Fruit fly (Drosophila melanogaster): ENCODE results near the gene mex1.

The mex1 gene

dm6 chr3L:15493886-15494598 is 25.4 kb downstream of the mex1 start (continued):
- no peak for TF ChIP-seq eyg (GFP tag; optimal IDR thresholded peaks at IDR 0.05)
- TF ChIP-seq tap (tag; optimal IDR thresholded peaks at IDR 0.05): peak; percentile 60
- 0 out of 2 replicates have a peak, but pooled peaks have one; percentile 53 for TF ChIP-seq Awh (GFP tag; IDR thresholded peaks at IDR 0.05)
- peak; percentile 5 for TF ChIP-seq odd (GFP tag; optimal IDR thresholded peaks at IDR 0.05)
- peak; percentile 28 for TF ChIP-seq Fer1 (GFP tag; optimal IDR thresholded peaks at IDR 0.05)
- TF ChIP-seq wek (GFP tag; optimal IDR thresholded peaks at IDR 0.05): no peak
- no peak for TF ChIP-seq CG6765 (GFP tag; optimal IDR thresholded peaks at IDR 0.05)
- TF ChIP-seq unpg (GFP tag; optimal IDR thresholded peaks at IDR 0.05): peak; percentile 13
- no peak for TF ChIP-seq gcm (GFP tag; optimal IDR thresholded peaks at IDR 0.05)
- peak; percentile 33 for TF ChIP-seq D19A (tag; optimal IDR thresholded peaks at IDR 0.05)
- no peak for TF ChIP-seq Opbp (GFP tag; IDR thresholded peaks at IDR 0.05; ENCODE audit: partially characterized antibody)
- no peak for TF ChIP-seq CG7372 (GFP tag; IDR thresholded peaks at IDR 0.05)
- no peak for TF ChIP-seq CG43689 (GFP tag; IDR thresholded peaks at IDR 0.05)
- TF ChIP-seq dmrt99B (tag; optimal IDR thresholded peaks at IDR 0.05): peak; percentile 73
- TF ChIP-seq CG2678 (tag; optimal IDR thresholded peaks at IDR 0.05): peak; percentile 43
- TF ChIP-seq D19B (GFP tag; optimal IDR thresholded peaks at IDR 0.05): peak; percentile 3
- TF ChIP-seq CG14014 (GFP tag; IDR thresholded peaks at IDR 0.05): no peak
- TF ChIP-seq prd (optimal IDR thresholded peaks at IDR 0.05): no peak
- TF ChIP-seq prd (GFP tag; IDR thresholded peaks at IDR 0.05): 0 out of 3 replicates have a peak, but pooled peaks have one; percentile 26
- TF ChIP-seq CG12104 (GFP tag; optimal IDR thresholded peaks at IDR 0.05): peak; percentile 16
- TF ChIP-seq CG13424 (tag; optimal IDR thresholded peaks at IDR 0.05): peak; percentile 36
- peak; percentile 35 for TF ChIP-seq CG6813 (GFP tag; optimal IDR thresholded peaks at IDR 0.05)
- peak; percentile 37 for TF ChIP-seq Blimp-1 (GFP tag; optimal IDR thresholded peaks at IDR 0.05)
- no peak for TF ChIP-seq h (optimal IDR thresholded peaks at IDR 0.05)
- peak; percentile 26 for TF ChIP-seq CG5245 (GFP tag; optimal IDR thresholded peaks at IDR 0.05)
- TF ChIP-seq HLH4C (GFP tag; IDR thresholded peaks at IDR 0.05; ENCODE audit: partially characterized antibody): no peak
- no peak for TF ChIP-seq D (optimal IDR thresholded peaks at IDR 0.05)
- TF ChIP-seq D (GFP tag; optimal IDR thresholded peaks at IDR 0.05): peak; percentile 33
- TF ChIP-seq trem (tag; optimal IDR thresholded peaks at IDR 0.05): no peak
- TF ChIP-seq E2f1 (GFP tag; IDR thresholded peaks at IDR 0.05): peak; percentile 34; the same call in 1 of the 2 replicates
- TF ChIP-seq CG11093 (GFP tag; IDR thresholded peaks at IDR 0.05): no peak
- no peak for TF ChIP-seq Camta (GFP tag; optimal IDR thresholded peaks at IDR 0.05)
- no peak for TF ChIP-seq Sry-δ (GFP tag; optimal IDR thresholded peaks at IDR 0.05)
- TF ChIP-seq Hr51 (GFP tag; optimal IDR thresholded peaks at IDR 0.05): peak in 1 of 2 experiments; percentile 27
- no peak for TF ChIP-seq CG13624 (GFP tag; optimal IDR thresholded peaks at IDR 0.05)
- no peak for TF ChIP-seq dpn (GFP tag; optimal IDR thresholded peaks at IDR 0.05)
- TF ChIP-seq dysf (GFP tag; IDR thresholded peaks at IDR 0.05): no peak
- no peak for TF ChIP-seq Hr3 (GFP tag; optimal IDR thresholded peaks at IDR 0.05)
- TF ChIP-seq Asciz (GFP tag; optimal IDR thresholded peaks at IDR 0.05): peak; percentile 37
- no peak for TF ChIP-seq crc (GFP tag; optimal IDR thresholded peaks at IDR 0.05)
- TF ChIP-seq bbx (GFP tag; IDR thresholded peaks at IDR 0.05; ENCODE audit: partially characterized antibody): no peak
- TF ChIP-seq bcd (GFP tag; optimal IDR thresholded peaks at IDR 0.05): peak; percentile 34
- TF ChIP-seq ara (GFP tag; IDR thresholded peaks at IDR 0.05): no peak; the same call in 1 of the 2 replicates
- peak; percentile 30 for TF ChIP-seq grau (tag; optimal IDR thresholded peaks at IDR 0.05)
- no peak for TF ChIP-seq CG11695 (GFP tag; IDR thresholded peaks at IDR 0.05)
- no peak for TF ChIP-seq NFAT (GFP tag; IDR thresholded peaks at IDR 0.05)
- TF ChIP-seq pan (optimal IDR thresholded peaks at IDR 0.05): no peak
- peak in 1 of 2 experiments; percentile 12 for TF ChIP-seq pan (GFP tag; optimal IDR thresholded peaks at IDR 0.05 in 1 of 2, IDR thresholded peaks at IDR 0.05 in 1 of 2)
- no peak for TF ChIP-seq CG1233 (GFP tag; optimal IDR thresholded peaks at IDR 0.05)
- TF ChIP-seq CG42726 (GFP tag; IDR thresholded peaks at IDR 0.05; ENCODE audit: partially characterized antibody): no peak

Data from whole organism, embryonic.